Fruit fly (Drosophila melanogaster): ENCODE measurements around the gene Nepl8.

Nepl8 gene

DNA sequence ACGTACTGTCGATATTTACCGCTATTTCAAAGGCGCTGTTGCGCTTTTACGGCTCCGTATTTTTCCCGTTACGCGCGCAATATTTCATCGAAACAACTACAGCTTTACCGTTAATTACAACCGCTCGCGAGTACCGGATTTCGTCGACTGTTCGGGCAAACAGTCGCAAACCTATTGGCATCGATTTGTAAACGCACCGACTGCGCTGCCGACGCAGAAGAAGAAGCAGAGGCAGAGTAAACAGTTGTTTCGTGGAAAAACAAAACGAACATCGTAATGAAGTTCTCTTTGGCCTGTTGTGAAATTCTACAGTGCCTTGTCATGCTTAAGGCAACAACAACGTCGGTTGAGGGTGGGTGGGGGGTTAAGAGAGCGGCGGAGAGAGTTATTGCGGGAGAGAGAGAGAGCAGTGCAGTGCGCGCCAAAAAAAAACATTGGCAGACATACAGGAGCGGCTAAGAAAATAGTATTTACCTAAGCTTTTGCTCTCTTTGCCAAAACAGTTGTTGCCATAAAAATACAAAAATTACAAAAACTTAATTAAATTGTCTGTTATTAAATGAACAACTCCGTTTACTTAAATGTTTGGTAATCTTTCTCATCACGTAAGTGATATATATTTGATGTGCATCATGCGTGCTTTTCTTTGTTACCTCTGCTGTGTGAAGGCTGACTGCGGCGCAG, 44.9 kb downstream of the Nepl8 start, which contains the start of gene CG5953 (continued):
- TF ChIP-seq dac (GFP tag; optimal IDR thresholded peaks at IDR 0.05) (peak; percentile 95), Hr38 (GFP tag; optimal IDR thresholded peaks at IDR 0.05) (no peak), Gug (GFP tag; IDR thresholded peaks at IDR 0.05) (peak; percentile 97), lz (GFP tag; optimal IDR thresholded peaks at IDR 0.05) (peak; percentile 98), CG11762 (GFP tag; optimal IDR thresholded peaks at IDR 0.05; ENCODE audit: insufficient read depth) (peak; percentile 97), CG10631 (GFP tag; optimal IDR thresholded peaks at IDR 0.05) (peak; percentile 97), CG4318 (GFP tag; optimal IDR thresholded peaks at IDR 0.05) (peak; percentile 97), CG9139 (GFP tag; optimal IDR thresholded peaks at IDR 0.05) (peak; percentile 94), CG11294 (GFP tag; IDR thresholded peaks at IDR 0.05) (peak; percentile 96), fd85E (GFP tag; optimal IDR thresholded peaks at IDR 0.05) (peak; percentile 68), Hr39 (GFP tag; optimal IDR thresholded peaks at IDR 0.05) (peak; percentile 98), CG8119 (GFP tag; IDR thresholded peaks at IDR 0.05) (peak; percentile 99), Ets96B (tag; optimal IDR thresholded peaks at IDR 0.05) (peak; percentile 98), Ets21C (GFP tag; optimal IDR thresholded peaks at IDR 0.05) (peak; percentile 96), cyc (GFP tag; optimal IDR thresholded peaks at IDR 0.05) (peak; percentile 97)

- TF ChIP-seq Eip93F (GFP tag; optimal IDR thresholded peaks at IDR 0.05) (no peak), OdsH (GFP tag; optimal IDR thresholded peaks at IDR 0.05) (no peak), lz (GFP tag; optimal IDR thresholded peaks at IDR 0.05) (no peak), CG6792 (GFP tag; optimal IDR thresholded peaks at IDR 0.05) (no peak), CG6163 (GFP tag; IDR thresholded peaks at IDR 0.05) (no peak; the same call in 2 of the 3 replicates), CG15336 (GFP tag; IDR thresholded peaks at IDR 0.05) (no peak), ss (GFP tag; optimal IDR thresholded peaks at IDR 0.05) (peak; percentile 21 to 59), dsx (GFP tag; optimal IDR thresholded peaks at IDR 0.05; ENCODE audit: poor library complexity, severe bottlenecking) (no peak), Smox (GFP tag; optimal IDR thresholded peaks at IDR 0.05) (no peak), CG11902 (GFP tag; optimal IDR thresholded peaks at IDR 0.05) (no peak), CG7368 (GFP tag; optimal IDR thresholded peaks at IDR 0.05) (peak; percentile 40), CG3919 (GFP tag; optimal IDR thresholded peaks at IDR 0.05) (no peak), vri (GFP tag; optimal IDR thresholded peaks at IDR 0.05) (peak; percentile 25), CG6808 (GFP tag; optimal IDR thresholded peaks at IDR 0.05) (no peak), Sox15 (GFP tag; optimal IDR thresholded peaks at IDR 0.05) (no peak), CG8632 (GFP tag; optimal IDR thresholded peaks at IDR 0.05) (no peak), Eip78C (GFP tag) (no peak), CG16779 (tag; optimal IDR thresholded peaks at IDR 0.05) (peak; percentile 6), Hr39 (GFP tag; optimal IDR thresholded peaks at IDR 0.05) (no peak), CG6854 (GFP tag; optimal IDR thresholded peaks at IDR 0.05) (peak; percentile 53), achi (GFP tag; optimal IDR thresholded peaks at IDR 0.05) (no peak), spab (GFP tag; optimal IDR thresholded peaks at IDR 0.05) (no peak), Hr4 (GFP tag; optimal IDR thresholded peaks at IDR 0.05) (no peak), dac (GFP tag; optimal IDR thresholded peaks at IDR 0.05) (no peak), Gug (GFP tag; IDR thresholded peaks at IDR 0.05) (no peak), fkh (GFP tag; optimal IDR thresholded peaks at IDR 0.05) (peak; percentile 98), esn (GFP tag; optimal IDR thresholded peaks at IDR 0.05) (no peak), CG1621 (tag; optimal IDR thresholded peaks at IDR 0.05) (no peak), CG4318 (GFP tag; optimal IDR thresholded peaks at IDR 0.05) (no peak), pdm3 (GFP tag; optimal IDR thresholded peaks at IDR 0.05) (no peak), CG8319 (GFP tag; optimal IDR thresholded peaks at IDR 0.05) (no peak), CG31627 (GFP tag; optimal IDR thresholded peaks at IDR 0.05) (no peak), CG10669 (GFP tag; optimal IDR thresholded peaks at IDR 0.05) (no peak), Met (GFP tag; optimal IDR thresholded peaks at IDR 0.05) (no peak), CG6276 (GFP tag; optimal IDR thresholded peaks at IDR 0.05) (no peak), CG9139 (GFP tag; optimal IDR thresholded peaks at IDR 0.05) (peak; percentile 27), salr (GFP tag; optimal IDR thresholded peaks at IDR 0.05) (peak in 1 of 2 experiments; percentile 42), CG8119 (GFP tag; IDR thresholded peaks at IDR 0.05) (no peak), net (GFP tag; optimal IDR thresholded peaks at IDR 0.05) (peak; percentile 34)
Observed at dm6 chr2L:16533386-16533773, 45.4 kb downstream of the Nepl8 start.

All from whole organism, prepupa.